Worm (Caenorhabditis elegans) whole organism, early embryonic: ENCODE results near the gene K09F6.6.

Source experiments
- B0310.2 ChIP-seq: sonication (generic microtip); optimal IDR thresholded peaks from 2 replicates; lab custom pipeline; 2016; ENCODE audit warnings: mild to moderate bottlenecking, missing genetic modification characterization, missing compliant biosample characterization
- F13C5.2 ChIP-seq: sonication (generic microtip); optimal IDR thresholded peaks from 2 replicates; lab custom pipeline; 2017; ENCODE audit warnings: mild to moderate bottlenecking, missing genetic modification characterization, inconsistent platforms, missing compliant biosample characterization
- ama-1 ChIP-seq: fragments of 150-350 bp; optimal IDR thresholded peaks from 2 replicates; lab custom pipeline; 2014
- ceh-13 ChIP-seq: fragments of 200-800 bp; sonication (Bioruptor generic); optimal IDR thresholded peaks from 2 replicates; lab custom pipeline; 2018; ENCODE audit warnings: mild to moderate bottlenecking, missing genetic modification characterization, missing compliant biosample characterization
- flt-1 ChIP-seq: fragments of 200-800 bp; sonication (Bioruptor generic); IDR thresholded peaks from 2 replicates; pipeline ENCODE4 v1.3.6; 2022; ENCODE audit warnings: missing genetic modification characterization, missing compliant biosample characterization
- hmbx-1 ChIP-seq: sonication (generic microtip); optimal IDR thresholded peaks from 2 replicates; lab custom pipeline; 2016; ENCODE audit warnings: mild to moderate bottlenecking, missing genetic modification characterization, missing compliant biosample characterization

- no peak for TF ChIP-seq ceh-13 (GFP tag; lab: Kevin White, UChicago)
- no peak for TF ChIP-seq F13C5.2 (tag; lab: Kevin White, UChicago)
- TF ChIP-seq flt-1 (GFP tag; lab: Robert Waterston, UW), result no peak
- TF ChIP-seq ama-1 (lab: Kevin White, UChicago), result no peak
- no peak for TF ChIP-seq hmbx-1
- no peak for TF ChIP-seq B0310.2 (tag; lab: Kevin White, UChicago)
Observed at ce11 chrII:2279263-2279662, at the start of gene K09F6.6.
